Fruit fly (Drosophila melanogaster): ENCODE results near the gene CG18170.

CG18170 gene

dm6 chr3L:1584781-1585180, 18.0 kb upstream of the CG18170 start (continued):
- TF ChIP-seq D19A (tag; optimal IDR thresholded peaks at IDR 0.05), result peak; percentile 81
- no peak for TF ChIP-seq CG9727 (GFP tag; optimal IDR thresholded peaks at IDR 0.05)
- 0 out of 3 replicates have a peak, but pooled peaks have one; percentile 15 for TF ChIP-seq ase (GFP tag; IDR thresholded peaks at IDR 0.05)
- peak; percentile 46 for TF ChIP-seq CG18262 (tag; optimal IDR thresholded peaks at IDR 0.05)
- peak; percentile 16 for TF ChIP-seq Asciz (GFP tag; optimal IDR thresholded peaks at IDR 0.05)
- TF ChIP-seq Hr39 (optimal IDR thresholded peaks at IDR 0.05), result no peak
- peak; percentile 56 for TF ChIP-seq CG17359 (tag; optimal IDR thresholded peaks at IDR 0.05)
- peak; percentile 14 for TF ChIP-seq CG17829 (tag; optimal IDR thresholded peaks at IDR 0.05)
- TF ChIP-seq mirr (GFP tag; optimal IDR thresholded peaks at IDR 0.05), result no peak
- peak; percentile 33; the same call in 1 of the 2 replicates for TF ChIP-seq CG17328 (GFP tag; IDR thresholded peaks at IDR 0.05)
- no peak for TF ChIP-seq CG10431 (GFP tag; optimal IDR thresholded peaks at IDR 0.05)
- peak; percentile 18 for TF ChIP-seq CG5245 (GFP tag; optimal IDR thresholded peaks at IDR 0.05)
- TF ChIP-seq croc (GFP tag; conservative IDR thresholded peaks at IDR 0.05), result peak; percentile 16; the same call in 1 of the 3 replicates
- peak; percentile 69 for TF ChIP-seq dmrt99B (tag; optimal IDR thresholded peaks at IDR 0.05)
- peak; percentile 4 for TF ChIP-seq crc (GFP tag; optimal IDR thresholded peaks at IDR 0.05)
- no peak for TF ChIP-seq CG1832 (GFP tag; optimal IDR thresholded peaks at IDR 0.05)
- TF ChIP-seq Sox100B (GFP tag; optimal IDR thresholded peaks at IDR 0.05), result peak; percentile 9
- TF ChIP-seq CG31441 (GFP tag; IDR thresholded peaks at IDR 0.05), result 0 out of 2 replicates have a peak, but pooled peaks have one; percentile 31
- peak; percentile 43 for TF ChIP-seq Blimp-1 (GFP tag; optimal IDR thresholded peaks at IDR 0.05)
- no peak for TF ChIP-seq CG2202 (tag; optimal IDR thresholded peaks at IDR 0.05)
- peak; percentile 31; the same call in 1 of the 2 replicates for TF ChIP-seq CG32532 (GFP tag; IDR thresholded peaks at IDR 0.05)
- 0 out of 2 replicates have a peak, but pooled peaks have one; percentile 22 for TF ChIP-seq Rfx (GFP tag; IDR thresholded peaks at IDR 0.05)
- no peak for TF ChIP-seq CG13775 (GFP tag; optimal IDR thresholded peaks at IDR 0.05)
- 0 out of 3 replicates have a peak, but pooled peaks have one; percentile 26 for TF ChIP-seq row (GFP tag; IDR thresholded peaks at IDR 0.05)
- no peak for TF ChIP-seq Dll (GFP tag; IDR thresholded peaks at IDR 0.05; ENCODE audit: partially characterized antibody)
- TF ChIP-seq CG4820 (GFP tag; optimal IDR thresholded peaks at IDR 0.05), result peak; percentile 18
- TF ChIP-seq Med (GFP tag), result peak; percentile 57
- TF ChIP-seq CG10366 (GFP tag; IDR thresholded peaks at IDR 0.05), result peak; percentile 7; the same call in 1 of the 2 replicates
- TF ChIP-seq fd96Cb (tag; optimal IDR thresholded peaks at IDR 0.05), result peak; percentile 62
- TF ChIP-seq Nf-YC (tag; optimal IDR thresholded peaks at IDR 0.05), result no peak
- no peak for TF ChIP-seq CG14014 (GFP tag; IDR thresholded peaks at IDR 0.05)
- peak; percentile 72 for TF ChIP-seq corto (GFP tag; optimal IDR thresholded peaks at IDR 0.05)
- 0 out of 2 replicates have a peak, but pooled peaks have one; percentile 18 for TF ChIP-seq CG4730 (GFP tag; IDR thresholded peaks at IDR 0.05)
- TF ChIP-seq gt (GFP tag; IDR thresholded peaks at IDR 0.05), result 0 out of 2 replicates have a peak, but pooled peaks have one; percentile 12
- TF ChIP-seq CG17361 (GFP tag; IDR thresholded peaks at IDR 0.05), result 0 out of 3 replicates have a peak, but pooled peaks have one; percentile 39
- TF ChIP-seq Trl (optimal IDR thresholded peaks at IDR 0.05), result no peak
- no peak for TF ChIP-seq Trl (GFP tag; optimal IDR thresholded peaks at IDR 0.05)
- TF ChIP-seq bab2 (GFP tag; optimal IDR thresholded peaks at IDR 0.05), result peak; percentile 16
- no peak for TF ChIP-seq kni (GFP tag; optimal IDR thresholded peaks at IDR 0.05)
- 0 out of 3 replicates have a peak, but pooled peaks have one; percentile 15 for TF ChIP-seq otp (GFP tag; IDR thresholded peaks at IDR 0.05)
- TF ChIP-seq nom (GFP tag; optimal IDR thresholded peaks at IDR 0.05), result peak; percentile 66
- no peak for TF ChIP-seq rib (GFP tag; IDR thresholded peaks at IDR 0.05)
- TF ChIP-seq Ada2b (GFP tag; IDR thresholded peaks at IDR 0.05), result peak; percentile 42; the same call in 1 of the 2 replicates
- peak; percentile 45; the same call in 1 of the 2 replicates for TF ChIP-seq Xrp1 (GFP tag; IDR thresholded peaks at IDR 0.05)
- TF ChIP-seq Usf (GFP tag; optimal IDR thresholded peaks at IDR 0.05), result no peak
- peak; percentile 41; the same call in 1 of the 2 replicates for TF ChIP-seq ssp (GFP tag; IDR thresholded peaks at IDR 0.05)
- peak; percentile 39; the same call in 1 of the 2 replicates for TF ChIP-seq sisA (GFP tag; IDR thresholded peaks at IDR 0.05)
- TF ChIP-seq H15 (GFP tag; IDR thresholded peaks at IDR 0.05), result peak; percentile 42; the same call in 1 of the 3 replicates
- no peak for TF ChIP-seq hkb (optimal IDR thresholded peaks at IDR 0.05)
- TF ChIP-seq hkb (GFP tag; IDR thresholded peaks at IDR 0.05), result 0 out of 2 replicates have a peak, but pooled peaks have one; percentile 34
- TF ChIP-seq zfh1 (GFP tag; IDR thresholded peaks at IDR 0.05), result peak; percentile 58; the same call in 2 of the 3 replicates

Data from whole organism, embryonic.